Fruit fly (Drosophila melanogaster) whole organism, embryonic: ENCODE results near the gene Acp76A.

Experiments used
- Awh ChIP-seq: fragments of 200-800 bp; sonication (Bioruptor generic); IDR thresholded peaks from 2 replicates; pipeline ENCODE4, ENCODE4 v1.3.6; 2022; ENCODE audit warnings: missing biosample characterization, missing genetic modification characterization
- Bteb2 ChIP-seq: fragments of 200-800 bp; sonication (Bioruptor generic); optimal IDR thresholded peaks from 2 replicates; lab custom pipeline; 2016; ENCODE audit warnings: missing biosample characterization, missing genetic modification characterization
- CG10543 ChIP-seq: fragments of 200-800 bp; sonication (Bioruptor generic); optimal IDR thresholded peaks from 3 replicates; lab custom pipeline; 2017; ENCODE audit warnings: missing biosample characterization, mild to moderate bottlenecking, missing genetic modification characterization, moderate library complexity
- CG11247 ChIP-seq: fragments of 200-800 bp; sonication (Bioruptor generic); IDR thresholded peaks from 2 replicates; pipeline ENCODE4 v1.3.6; 2022; ENCODE audit warnings: missing biosample characterization, missing genetic modification characterization
- CG11723 ChIP-seq: fragments of 200-800 bp; sonication (Bioruptor generic); optimal IDR thresholded peaks from 2 replicates; lab custom pipeline; 2017; ENCODE audit warnings: missing biosample characterization, mild to moderate bottlenecking, missing genetic modification characterization
- CG16779 ChIP-seq: fragments of 200-800 bp; sonication (Bioruptor generic); IDR thresholded peaks from 2 replicates; pipeline ENCODE4 v1.3.6; 2022; ENCODE audit warnings: missing biosample characterization, missing genetic modification characterization
- CG1792 ChIP-seq: fragments of 200-800 bp; sonication (Bioruptor generic); optimal IDR thresholded peaks from 2 replicates; lab custom pipeline; 2016; ENCODE audit warnings: missing biosample characterization, missing genetic modification characterization
- CG30431 ChIP-seq: fragments of 200-800 bp; sonication (Bioruptor generic); optimal IDR thresholded peaks from 2 replicates; lab custom pipeline; 2017; ENCODE audit warnings: missing biosample characterization, missing genetic modification characterization
- CG4360 ChIP-seq: fragments of 200-800 bp; sonication (Bioruptor generic); IDR thresholded peaks from 2 replicates; pipeline ENCODE4 v1.3.6; 2022; ENCODE audit warnings: missing biosample characterization, missing genetic modification characterization
- CG43689 ChIP-seq: fragments of 200-800 bp; sonication (Bioruptor generic); IDR thresholded peaks from 2 replicates; pipeline ENCODE4 v1.3.6; 2022; ENCODE audit warnings: missing biosample characterization, missing genetic modification characterization
- CG5953 ChIP-seq: fragments of 200-800 bp; sonication (Bioruptor generic); IDR thresholded peaks from 2 replicates; pipeline ENCODE4 v1.3.6; 2022; ENCODE audit warnings: missing biosample characterization, missing genetic modification characterization
- CG6765 ChIP-seq: fragments of 200-800 bp; sonication (Bioruptor generic); optimal IDR thresholded peaks from 3 replicates; lab custom pipeline; 2017; ENCODE audit warnings: missing biosample characterization, mild to moderate bottlenecking, missing genetic modification characterization
- CG6854 ChIP-seq: fragments of 200-800 bp; sonication (Bioruptor generic); optimal IDR thresholded peaks from 3 replicates; lab custom pipeline; 2017; ENCODE audit warnings: missing biosample characterization, mild to moderate bottlenecking, missing genetic modification characterization
- CG7745 ChIP-seq: fragments of 200-800 bp; sonication (Bioruptor generic); optimal IDR thresholded peaks from 2 replicates; lab custom pipeline; 2018; ENCODE audit warnings: missing biosample characterization, mild to moderate bottlenecking, missing genetic modification characterization, moderate library complexity
- CG7928 ChIP-seq: fragments of 200-800 bp; sonication (Bioruptor generic); optimal IDR thresholded peaks from 2 replicates; lab custom pipeline; 2017; ENCODE audit warnings: missing biosample characterization, mild to moderate bottlenecking, missing genetic modification characterization
- CG8281 ChIP-seq: fragments of 200-800 bp; sonication (Bioruptor generic); optimal IDR thresholded peaks from 2 replicates; lab custom pipeline; 2018; ENCODE audit warnings: missing biosample characterization, mild to moderate bottlenecking, missing genetic modification characterization, moderate library complexity
- CG9215 ChIP-seq: fragments of 200-800 bp; sonication (Bioruptor generic); IDR thresholded peaks from 2 replicates; pipeline ENCODE4 v1.3.6; 2022; ENCODE audit warnings: missing biosample characterization, missing genetic modification characterization
- CG9609 ChIP-seq: fragments of 200-800 bp; sonication (Bioruptor generic); optimal IDR thresholded peaks from 3 replicates; lab custom pipeline; 2016; ENCODE audit warnings: missing biosample characterization, missing genetic modification characterization
- CG9932 ChIP-seq: fragments of 200-800 bp; sonication (Bioruptor generic); IDR thresholded peaks from 2 replicates; pipeline ENCODE4 v1.3.6; 2022; ENCODE audit warnings: missing biosample characterization, missing genetic modification characterization
- CHES-1-like ChIP-seq: fragments of 200-800 bp; sonication (Bioruptor generic); optimal IDR thresholded peaks from 2 replicates; lab custom pipeline; 2016; ENCODE audit warnings: missing biosample characterization, missing genetic modification characterization
- Camta ChIP-seq: fragments of 200-800 bp; sonication (Bioruptor generic); optimal IDR thresholded peaks from 2 replicates; lab custom pipeline; 2016; ENCODE audit warnings: missing biosample characterization, missing genetic modification characterization
- Dbx ChIP-seq: fragments of 200-800 bp; sonication (Bioruptor generic); IDR thresholded peaks from 3 replicates; pipeline ENCODE4 v1.3.6; 2022; ENCODE audit warnings: missing biosample characterization, missing genetic modification characterization
- Drgx ChIP-seq: fragments of 200-800 bp; sonication (Bioruptor generic); IDR thresholded peaks from 2 replicates; pipeline ENCODE4 v1.3.6; 2022; ENCODE audit warnings: missing biosample characterization, missing genetic modification characterization
- ERR ChIP-seq: fragments of 200-800 bp; sonication (Bioruptor generic); optimal IDR thresholded peaks from 2 replicates; lab custom pipeline; 2016; ENCODE audit warnings: missing biosample characterization, missing genetic modification characterization
- Fer3 ChIP-seq: fragments of 200-800 bp; sonication (Bioruptor generic); optimal IDR thresholded peaks from 2 replicates; lab custom pipeline; 2018; ENCODE audit warnings: missing biosample characterization, mild to moderate bottlenecking, missing genetic modification characterization, moderate library complexity
- HmgZ ChIP-seq: fragments of 200-800 bp; sonication (Bioruptor generic); optimal IDR thresholded peaks from 2 replicates; lab custom pipeline; 2018; ENCODE audit warnings: missing biosample characterization, mild to moderate bottlenecking, missing genetic modification characterization
- Hmr ChIP-seq: fragments of 200-800 bp; sonication (Bioruptor generic); optimal IDR thresholded peaks from 3 replicates; lab custom pipeline; 2017; ENCODE audit warnings: mild to moderate bottlenecking, missing biosample characterization, missing genetic modification reagents, missing genetic modification characterization
- Hr51 ChIP-seq, 2 experiments: fragments of 200-800 bp; sonication (Bioruptor generic); optimal IDR thresholded peaks; 2 replicates in 1 of 2; 3 replicates in 1 of 2; lab custom pipeline; 2016 to 2018; ENCODE audit warnings: missing biosample characterization in 2 of 2, missing genetic modification characterization in 2 of 2, mild to moderate bottlenecking in 1 of 2, moderate library complexity in 1 of 2
- MTF-1 ChIP-seq: fragments of 200-800 bp; sonication (Bioruptor generic); optimal IDR thresholded peaks from 2 replicates; lab custom pipeline; 2018; ENCODE audit warnings: missing biosample characterization, mild to moderate bottlenecking, missing genetic modification characterization, borderline replicate concordance
- PHDP ChIP-seq: fragments of 200-800 bp; sonication (Bioruptor generic); optimal IDR thresholded peaks from 3 replicates; lab custom pipeline; 2018; ENCODE audit warnings: missing biosample characterization, mild to moderate bottlenecking, missing genetic modification characterization, moderate library complexity
- Xbp1 ChIP-seq: fragments of 200-800 bp; sonication (Bioruptor generic); optimal IDR thresholded peaks from 3 replicates; lab custom pipeline; 2016; ENCODE audit warnings: missing biosample characterization, mild to moderate bottlenecking, missing genetic modification characterization
- YL-1 ChIP-seq: fragments of 200-800 bp; sonication (Bioruptor generic); optimal IDR thresholded peaks from 3 replicates; lab custom pipeline; 2017; ENCODE audit warnings: missing biosample characterization, mild to moderate bottlenecking, missing genetic modification characterization
- bab2 ChIP-seq: fragments of 200-800 bp; sonication (Bioruptor generic); optimal IDR thresholded peaks from 2 replicates; lab custom pipeline; 2016; ENCODE audit warnings: missing biosample characterization, missing genetic modification characterization
- cwo ChIP-seq: fragments of 200-800 bp; sonication (Bioruptor generic); optimal IDR thresholded peaks from 3 replicates; lab custom pipeline; 2017; ENCODE audit warnings: missing biosample characterization, missing genetic modification characterization, mild to moderate bottlenecking, moderate library complexity, missing genetic modification reagents
- disco-r ChIP-seq: fragments of 200-800 bp; sonication (Bioruptor generic); optimal IDR thresholded peaks from 2 replicates; lab custom pipeline; 2016; ENCODE audit warnings: missing biosample characterization, missing genetic modification characterization
- ems ChIP-seq: fragments of 200-800 bp; sonication (Bioruptor generic); optimal IDR thresholded peaks from 3 replicates; lab custom pipeline; 2016; ENCODE audit warnings: missing biosample characterization, missing genetic modification characterization
- fd102C ChIP-seq: fragments of 200-800 bp; sonication (Bioruptor generic); optimal IDR thresholded peaks from 2 replicates; lab custom pipeline; 2018; ENCODE audit warnings: missing biosample characterization, mild to moderate bottlenecking, missing genetic modification characterization, moderate library complexity
- hbn ChIP-seq: fragments of 200-800 bp; sonication (Bioruptor generic); IDR thresholded peaks from 2 replicates; pipeline ENCODE4 v1.3.6; 2022; ENCODE audit warnings: missing biosample characterization, missing genetic modification characterization; ENCODE audit not compliant: partially characterized antibody
- jing ChIP-seq: fragments of 200-800 bp; sonication (Bioruptor generic); optimal IDR thresholded peaks from 2 replicates; lab custom pipeline; 2018; ENCODE audit warnings: missing biosample characterization, mild to moderate bottlenecking, missing genetic modification characterization
- kni ChIP-seq: fragments of 200-800 bp; sonication (Bioruptor generic); optimal IDR thresholded peaks from 3 replicates; lab custom pipeline; 2017; ENCODE audit warnings: mild to moderate bottlenecking, missing biosample characterization, missing genetic modification reagents, missing genetic modification characterization
- lola ChIP-seq, 3 experiments: fragments of >200 bp in 2 of 3; fragments of 200-800 bp in 1 of 3; sonication (Bioruptor generic) in 1 of 3; optimal IDR thresholded peaks; 2 replicates each; lab custom pipeline; 2017 to 2019; ENCODE audit warnings: missing biosample characterization in 3 of 3, missing genetic modification characterization in 3 of 3, mild to moderate bottlenecking in 1 of 3, moderate library complexity in 1 of 3
- onecut ChIP-seq: fragments of 200-800 bp; sonication (Bioruptor generic); IDR thresholded peaks from 2 replicates; pipeline ENCODE4 v1.3.6; 2022; ENCODE audit warnings: missing biosample characterization, missing genetic modification characterization
- psq ChIP-seq: fragments of 200-800 bp; sonication (Bioruptor generic); optimal IDR thresholded peaks from 2 replicates; lab custom pipeline; 2017; ENCODE audit warnings: missing biosample characterization, missing genetic modification characterization
- pum ChIP-seq: fragments of 200-800 bp; sonication (Bioruptor generic); optimal IDR thresholded peaks from 2 replicates; lab custom pipeline; 2016; ENCODE audit warnings: missing biosample characterization, missing genetic modification characterization
- run ChIP-seq: fragments of 200-800 bp; sonication (Bioruptor generic); optimal IDR thresholded peaks from 3 replicates; lab custom pipeline; 2018; ENCODE audit warnings: missing biosample characterization, mild to moderate bottlenecking, missing genetic modification characterization
- sc ChIP-seq, 3 experiments: fragments of >200 bp in 2 of 3; fragments of 200-800 bp in 1 of 3; sonication (Bioruptor generic) in 1 of 3; optimal IDR thresholded peaks; 2 replicates in 2 of 3; 3 replicates in 1 of 3; lab custom pipeline; 2017; ENCODE audit warnings: mild to moderate bottlenecking in 1 of 3, missing biosample characterization in 1 of 3, missing genetic modification characterization in 1 of 3, missing genetic modification reagents in 1 of 3
- sens ChIP-seq: fragments of 200-800 bp; sonication (Bioruptor generic); peaks from one replicate; lab custom pipeline; 2016; ENCODE audit warnings: missing biosample characterization, missing genetic modification characterization
- sima ChIP-seq: fragments of 200-800 bp; sonication (Bioruptor generic); optimal IDR thresholded peaks from 2 replicates; lab custom pipeline; 2016; ENCODE audit warnings: missing biosample characterization, missing genetic modification characterization
- sug ChIP-seq: fragments of 200-800 bp; optimal IDR thresholded peaks from 2 replicates; lab custom pipeline; 2019; ENCODE audit warnings: missing biosample characterization, mild to moderate bottlenecking, missing genetic modification characterization, moderate library complexity
- trh ChIP-seq: fragments of 200-800 bp; sonication (Bioruptor generic); optimal IDR thresholded peaks from 2 replicates; lab custom pipeline; 2016; ENCODE audit warnings: missing biosample characterization, missing genetic modification characterization

Acp76A gene

DNA sequence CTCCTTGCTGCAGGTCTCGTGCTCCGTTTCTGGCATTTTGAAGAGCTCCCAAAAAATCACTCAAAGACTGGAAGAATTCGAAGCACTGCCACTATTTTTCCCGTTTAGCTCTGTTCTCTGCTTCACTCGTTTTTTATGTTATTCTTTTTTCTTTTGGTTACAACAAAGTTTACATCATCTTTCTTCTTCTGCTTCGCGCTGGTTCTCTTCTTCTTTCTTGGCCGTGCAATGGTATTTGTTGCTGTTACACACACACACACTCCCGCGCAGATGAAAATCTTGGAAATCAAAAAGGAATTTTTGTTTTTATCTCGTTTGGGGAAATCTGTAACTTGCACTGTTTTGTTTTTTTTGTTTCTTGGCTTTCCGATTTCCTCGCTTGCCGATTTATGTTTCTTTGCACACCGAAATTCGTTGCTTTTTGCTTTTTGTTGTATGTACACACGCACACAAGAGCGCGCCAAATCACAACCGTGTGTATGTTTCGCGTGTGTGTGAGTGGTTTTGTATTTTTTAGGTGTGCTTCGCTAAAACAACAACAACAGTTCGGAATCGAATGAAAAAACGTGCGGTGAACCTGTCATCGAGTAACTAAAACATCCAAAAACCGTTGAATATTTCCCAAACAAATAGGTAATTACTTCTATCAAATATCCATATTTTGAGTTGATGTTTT lies 34.0 kb upstream of the Acp76A start (continued):
- TF ChIP-seq ems: no peak
- no peak for TF ChIP-seq Fer3 (tag; lab: Kevin White, UChicago)
- TF ChIP-seq CG7928 (GFP tag; lab: Kevin White, UChicago): no peak
- TF ChIP-seq Xbp1: no peak
- TF ChIP-seq hbn (GFP tag; lab: Robert Waterston, UW): no peak
- no peak for TF ChIP-seq CG11723 (GFP tag; lab: Kevin White, UChicago)
- TF ChIP-seq CG1792 (GFP tag; lab: Kevin White, UChicago): no peak
- TF ChIP-seq MTF-1 (GFP tag; lab: Kevin White, UChicago): no peak
- no peak for TF ChIP-seq YL-1 (GFP tag; lab: Kevin White, UChicago)
- TF ChIP-seq CG5953 (GFP tag; lab: Robert Waterston, UW): no peak
- TF ChIP-seq jing (GFP tag; lab: Kevin White, UChicago): no peak
- TF ChIP-seq CG30431 (GFP tag; lab: Kevin White, UChicago): no peak
- TF ChIP-seq disco-r (GFP tag; lab: Kevin White, UChicago): no peak
- TF ChIP-seq fd102C (GFP tag; lab: Kevin White, UChicago): no peak
- TF ChIP-seq Bteb2 (GFP tag; lab: Kevin White, UChicago): no peak
- TF ChIP-seq Hmr (GFP tag; lab: Kevin White, UChicago): no peak
- TF ChIP-seq CG6765: no peak
- TF ChIP-seq lola (GFP tag; optimal IDR thresholded peaks at IDR 0.05; lab: Kevin White, UChicago): peak in 1 of 3 experiments; percentile 72
- TF ChIP-seq CG9609: no peak
- TF ChIP-seq CG8281 (tag; lab: Kevin White, UChicago): no peak
- peak; percentile 79 for TF ChIP-seq CG4360 (GFP tag; lab: Robert Waterston, UW)
- no peak for TF ChIP-seq kni (GFP tag; lab: Kevin White, UChicago)
- TF ChIP-seq pum: no peak
- peak; percentile 31 for TF ChIP-seq cwo (GFP tag; lab: Kevin White, UChicago)
- TF ChIP-seq PHDP (tag; lab: Kevin White, UChicago): no peak
- no peak for TF ChIP-seq CG7745
- no peak for TF ChIP-seq CG9932 (GFP tag; lab: Robert Waterston, UW)
- TF ChIP-seq sima: no peak
- no peak for TF ChIP-seq ERR (GFP tag; lab: Kevin White, UChicago)
- no peak for TF ChIP-seq CG11247 (GFP tag; lab: Robert Waterston, UW)
- TF ChIP-seq CG10543 (GFP tag; lab: Kevin White, UChicago): peak; percentile 12
- no peak for TF ChIP-seq sc (optimal IDR thresholded peaks at IDR 0.05; lab: Kevin White, UChicago)
- no peak for TF ChIP-seq sc (GFP tag; optimal IDR thresholded peaks at IDR 0.05; lab: Kevin White, UChicago)
- TF ChIP-seq CHES-1-like (GFP tag; lab: Kevin White, UChicago): no peak
- no peak; the same call in 1 of the 2 replicates for TF ChIP-seq Awh (GFP tag; lab: Robert Waterston, UW)
- TF ChIP-seq Hr51 (GFP tag; optimal IDR thresholded peaks at IDR 0.05; lab: Kevin White, UChicago): no peak
- TF ChIP-seq onecut (GFP tag; lab: Robert Waterston, UW): no peak
- peak; percentile 51 for TF ChIP-seq psq (GFP tag; lab: Kevin White, UChicago)
- TF ChIP-seq Camta: no peak
- TF ChIP-seq bab2 (GFP tag; lab: Kevin White, UChicago): no peak
- TF ChIP-seq trh: no peak
- TF ChIP-seq HmgZ (tag; lab: Kevin White, UChicago): no peak
- TF ChIP-seq CG9215 (GFP tag; lab: Robert Waterston, UW): no peak
- TF ChIP-seq CG6854: no peak
- no peak for TF ChIP-seq Dbx
- no peak; the same call in 1 of the 2 replicates for TF ChIP-seq CG16779 (GFP tag; lab: Robert Waterston, UW)
- no peak for TF ChIP-seq Drgx
- TF ChIP-seq sens (GFP tag; lab: Kevin White, UChicago): peak; percentile 38
- peak; percentile 17 for TF ChIP-seq run (tag; lab: Kevin White, UChicago)
- TF ChIP-seq CG43689 (GFP tag; lab: Robert Waterston, UW): no peak
- no peak for TF ChIP-seq sug (tag; lab: Kevin White, UChicago)
